Worm (Caenorhabditis elegans) whole organism, L1 larva: ENCODE data around the gene C03B8.3.
A peak's percentile ranks its signal among the peaks of the same experiment; 100 is the strongest.

Experiments used
- ama-1 ChIP-seq: fragments of 150-350 bp; optimal IDR thresholded peaks from 2 replicates; lab custom pipeline; 2014
- blmp-1 ChIP-seq: fragments of 150-350 bp; optimal IDR thresholded peaks from 2 replicates; lab custom pipeline; 2014; ENCODE audit warnings: missing biosample characterization, missing genetic modification characterization
- egl-27 ChIP-seq, 2 experiments: fragments of 150-350 bp in 1 of 2; sonication (generic microtip); optimal IDR thresholded peaks; 3 replicates each; lab custom pipeline; 2017 to 2018; ENCODE audit warnings: missing biosample characterization in 2 of 2, missing genetic modification characterization in 2 of 2, missing genetic modification reagents in 2 of 2
- elt-3 ChIP-seq, 6 experiments: fragments of 150-350 bp in 1 of 6; sonication (generic microtip); optimal IDR thresholded peaks; 2 replicates each; lab custom pipeline; 2017 to 2018; ENCODE audit warnings: missing biosample characterization in 6 of 6, missing genetic modification characterization in 6 of 6, inconsistent platforms in 1 of 6
- fkh-10 ChIP-seq: sonication (generic microtip); optimal IDR thresholded peaks from 2 replicates; lab custom pipeline; 2017; ENCODE audit warnings: missing biosample characterization, missing genetic modification reagents, missing genetic modification characterization
- lin-35 ChIP-seq, 2 experiments: fragments of 150-350 bp; optimal IDR thresholded peaks; 2 replicates each; lab custom pipeline; 2014; ENCODE audit warnings: missing biosample characterization in 2 of 2, missing genetic modification characterization in 2 of 2, missing genetic modification reagents in 2 of 2
- lin-39 ChIP-seq: fragments of 150-350 bp; optimal IDR thresholded peaks from 2 replicates; lab custom pipeline; 2014; ENCODE audit warnings: missing biosample characterization, missing genetic modification reagents, missing genetic modification characterization
- lir-3 ChIP-seq: sonication (generic microtip); optimal IDR thresholded peaks from 2 replicates; lab custom pipeline; 2016; ENCODE audit warnings: mild to moderate bottlenecking, missing genetic modification characterization, moderate library complexity, missing compliant biosample characterization; ENCODE audit not compliant: poor library complexity
- nhr-28 ChIP-seq: fragments of 150-350 bp; optimal IDR thresholded peaks from 2 replicates; lab custom pipeline; 2014; ENCODE audit warnings: missing biosample characterization, missing genetic modification characterization
- nhr-77 ChIP-seq: fragments of 150-350 bp; optimal IDR thresholded peaks from 2 replicates; lab custom pipeline; 2014; ENCODE audit warnings: missing biosample characterization, missing genetic modification characterization
- tbx-2 ChIP-seq: sonication (generic microtip); optimal IDR thresholded peaks from 2 replicates; lab custom pipeline; 2016; ENCODE audit warnings: missing genetic modification characterization, missing compliant biosample characterization
- unc-30 ChIP-seq: sonication (generic microtip); optimal IDR thresholded peaks from 2 replicates; lab custom pipeline; 2017; ENCODE audit warnings: missing biosample characterization, missing genetic modification characterization
- unc-98 ChIP-seq: fragments of 200-800 bp; sonication (Bioruptor generic); IDR thresholded peaks from 2 replicates; pipeline ENCODE4 v1.3.6; 2022; ENCODE audit warnings: missing genetic modification characterization, missing compliant biosample characterization

DNA sequence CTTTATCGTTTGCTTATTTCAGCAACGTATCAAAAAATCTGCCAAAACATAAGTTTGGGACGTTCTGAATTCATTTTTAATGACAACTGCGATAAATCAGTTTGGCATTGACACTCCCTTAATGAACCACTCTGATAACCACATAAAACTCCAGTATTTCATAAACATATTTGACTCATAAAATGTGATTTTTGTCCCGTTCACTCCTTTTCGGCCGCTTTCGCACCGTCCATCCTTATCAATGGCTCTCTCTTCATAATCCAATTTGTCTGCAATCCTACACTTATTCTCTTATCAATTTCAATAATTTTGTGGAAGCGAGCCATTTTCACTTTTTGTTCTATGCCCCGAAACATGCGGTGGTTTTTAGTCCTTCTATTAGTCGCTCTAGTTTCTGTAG, 46.5 kb downstream of the C03B8.3 start, which contains the start of gene pcp-1:
- TF ChIP-seq lin-35 (GFP tag; optimal IDR thresholded peaks at IDR 0.05; lab: Kevin White, UChicago) (peak in 1 of 2 experiments; percentile 42), fkh-10 (no peak), egl-27 (tag; optimal IDR thresholded peaks at IDR 0.05; lab: Kevin White, UChicago) (no peak), tbx-2 (tag; lab: Kevin White, UChicago) (no peak), unc-98 (GFP tag; lab: Robert Waterston, UW) (no peak), ama-1 (lab: Kevin White, UChicago) (no peak), blmp-1 (no peak), unc-30 (tag; lab: Kevin White, UChicago) (no peak), lir-3 (tag; lab: Kevin White, UChicago) (no peak), nhr-77 (no peak), elt-3 (tag; optimal IDR thresholded peaks at IDR 0.05; lab: Kevin White, UChicago) (no peak), lin-39 (no peak), nhr-28 (tag; lab: Kevin White, UChicago) (no peak)
